Fruit fly (Drosophila melanogaster): Measurements from ENCODE around the gene Zcchc7.

DNA sequence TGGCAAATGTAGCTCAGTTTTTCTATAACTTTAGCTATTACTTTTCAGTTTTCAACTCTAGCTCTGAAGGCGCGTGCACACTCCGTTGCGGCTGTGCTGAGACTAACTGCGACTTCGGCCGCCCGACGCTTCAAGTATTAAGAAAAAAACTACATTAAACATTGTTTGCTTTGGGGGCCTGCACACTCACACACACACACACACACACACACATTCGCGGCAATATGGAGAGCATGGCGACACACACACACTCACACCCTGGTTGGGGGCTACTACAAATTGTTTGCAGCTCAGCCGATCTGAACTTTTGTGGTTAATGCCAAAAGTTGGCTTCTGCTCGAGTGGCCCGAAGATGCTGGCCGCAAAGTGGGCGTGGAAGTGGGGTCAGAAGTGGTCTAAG is 16.2 kb upstream of the Zcchc7 start, which contains the start of gene CG13024:
- TF ChIP-seq Dll (optimal IDR thresholded peaks at IDR 0.05) (no peak), EcR (GFP tag; optimal IDR thresholded peaks at IDR 0.05) (no peak)

All from whole organism.